Worm (Caenorhabditis elegans) whole organism, L2 larva: ENCODE measurements around the gene eif-3.K.

ENCODE experiments used
- C34F6.9 ChIP-seq: fragments of 150-350 bp; optimal IDR thresholded peaks from 2 replicates; lab custom pipeline; 2014; ENCODE audit warnings: missing biosample characterization, missing genetic modification characterization
- F13H6.1 ChIP-seq: sonication (generic microtip); optimal IDR thresholded peaks from 2 replicates; lab custom pipeline; 2016; ENCODE audit warnings: missing genetic modification characterization, missing compliant biosample characterization
- R02D3.7 ChIP-seq: fragments of 150-350 bp; optimal IDR thresholded peaks from 2 replicates; lab custom pipeline; 2014; ENCODE audit warnings: missing biosample characterization, missing genetic modification characterization
- ZK546.5 ChIP-seq: sonication (generic microtip); optimal IDR thresholded peaks from 2 replicates; lab custom pipeline; 2017; ENCODE audit warnings: missing biosample characterization, missing genetic modification characterization
- alr-1 ChIP-seq: fragments of 150-350 bp; optimal IDR thresholded peaks from 2 replicates; lab custom pipeline; 2014; ENCODE audit warnings: missing biosample characterization, missing genetic modification characterization
- aly-2 ChIP-seq: fragments of 150-350 bp; optimal IDR thresholded peaks from 2 replicates; lab custom pipeline; 2014; ENCODE audit warnings: missing biosample characterization, missing genetic modification characterization
- ama-1 ChIP-seq: fragments of 150-350 bp; optimal IDR thresholded peaks from 2 replicates; lab custom pipeline; 2018; ENCODE audit warnings: inconsistent platforms
- blmp-1 ChIP-seq: sonication (generic microtip); optimal IDR thresholded peaks from 2 replicates; lab custom pipeline; 2017; ENCODE audit warnings: missing genetic modification characterization, mild to moderate bottlenecking, missing compliant biosample characterization, antibody characterized with exemption, moderate library complexity; ENCODE audit not compliant: insufficient read depth
- ceh-16 ChIP-seq: fragments of 150-350 bp; optimal IDR thresholded peaks from 2 replicates; lab custom pipeline; 2014; ENCODE audit warnings: missing biosample characterization, missing genetic modification characterization
- ceh-82 ChIP-seq: fragments of 150-350 bp; optimal IDR thresholded peaks from 2 replicates; lab custom pipeline; 2014; ENCODE audit warnings: missing biosample characterization, missing genetic modification characterization
- crh-2 ChIP-seq: sonication (generic microtip); optimal IDR thresholded peaks from 2 replicates; lab custom pipeline; 2017; ENCODE audit warnings: missing biosample characterization, missing genetic modification characterization
- dmd-4 ChIP-seq: sonication (generic microtip); optimal IDR thresholded peaks from 2 replicates; lab custom pipeline; 2017; ENCODE audit warnings: missing biosample characterization, missing genetic modification characterization
- egl-27 ChIP-seq: sonication (generic microtip); optimal IDR thresholded peaks from 3 replicates; lab custom pipeline; 2017; ENCODE audit warnings: missing biosample characterization, missing genetic modification reagents, missing genetic modification characterization
- elt-1 ChIP-seq: fragments of 150-350 bp; optimal IDR thresholded peaks from 2 replicates; lab custom pipeline; 2014; ENCODE audit warnings: missing biosample characterization, missing genetic modification characterization
- elt-3 ChIP-seq: sonication (generic microtip); optimal IDR thresholded peaks from 2 replicates; lab custom pipeline; 2017; ENCODE audit warnings: missing biosample characterization, missing genetic modification characterization
- fos-1 ChIP-seq: fragments of 150-350 bp; optimal IDR thresholded peaks from 2 replicates; lab custom pipeline; 2014; ENCODE audit warnings: missing biosample characterization, missing genetic modification characterization
- gmeb-1 ChIP-seq: fragments of 150-350 bp; optimal IDR thresholded peaks from 2 replicates; lab custom pipeline; 2014; ENCODE audit warnings: missing biosample characterization, missing genetic modification characterization
- lin-11 ChIP-seq: fragments of 150-350 bp; sonication (generic microtip); optimal IDR thresholded peaks from 2 replicates; lab custom pipeline; 2014; ENCODE audit warnings: missing biosample characterization, missing genetic modification characterization, inconsistent platforms, mixed read lengths
- lin-13 ChIP-seq: fragments of 150-350 bp; optimal IDR thresholded peaks from 2 replicates; lab custom pipeline; 2014; ENCODE audit warnings: missing biosample characterization, missing genetic modification reagents, missing genetic modification characterization
- lin-39 ChIP-seq: fragments of 150-350 bp; optimal IDR thresholded peaks from 2 replicates; lab custom pipeline; 2014; ENCODE audit warnings: missing biosample characterization, missing genetic modification reagents, missing genetic modification characterization
- lsy-2 ChIP-seq, 2 experiments: fragments of 150-350 bp in 1 of 2; sonication (generic microtip) in 1 of 2; optimal IDR thresholded peaks; 2 replicates each; lab custom pipeline; 2014 to 2017; ENCODE audit warnings: missing biosample characterization in 2 of 2, missing genetic modification characterization in 2 of 2
- mbf-1 ChIP-seq: sonication (generic microtip); optimal IDR thresholded peaks from 2 replicates; lab custom pipeline; 2017; ENCODE audit warnings: missing biosample characterization, missing genetic modification characterization
- mdl-1 ChIP-seq, 2 experiments: fragments of 150-350 bp in 1 of 2; sonication (generic microtip) in 1 of 2; optimal IDR thresholded peaks; 2 replicates each; lab custom pipeline; 2017; ENCODE audit warnings: missing biosample characterization in 2 of 2, missing genetic modification characterization in 2 of 2
- nhr-10 ChIP-seq: sonication (generic microtip); optimal IDR thresholded peaks from 2 replicates; lab custom pipeline; 2017; ENCODE audit warnings: missing biosample characterization, missing genetic modification characterization
- nhr-12 ChIP-seq: fragments of 150-350 bp; optimal IDR thresholded peaks from 2 replicates; lab custom pipeline; 2014; ENCODE audit warnings: missing biosample characterization, missing genetic modification characterization
- nhr-129 ChIP-seq: fragments of 150-350 bp; optimal IDR thresholded peaks from 2 replicates; lab custom pipeline; 2014; ENCODE audit warnings: missing biosample characterization, missing genetic modification characterization
- nhr-21 ChIP-seq: fragments of 150-350 bp; optimal IDR thresholded peaks from 2 replicates; lab custom pipeline; 2014; ENCODE audit warnings: missing biosample characterization, missing genetic modification characterization
- nhr-25 ChIP-seq: fragments of 150-350 bp; sonication (generic microtip); optimal IDR thresholded peaks from 3 replicates; lab custom pipeline; 2014; ENCODE audit warnings: missing biosample characterization, missing genetic modification characterization
- sem-4 ChIP-seq: fragments of 150-350 bp; optimal IDR thresholded peaks from 2 replicates; lab custom pipeline; 2014; ENCODE audit warnings: missing biosample characterization, missing genetic modification reagents, missing genetic modification characterization
- skn-1 ChIP-seq: sonication (generic microtip); optimal IDR thresholded peaks from 2 replicates; lab custom pipeline; 2017; ENCODE audit warnings: missing biosample characterization, missing genetic modification characterization
- sma-3 ChIP-seq: sonication (generic microtip); optimal IDR thresholded peaks from 2 replicates; lab custom pipeline; 2016; ENCODE audit warnings: missing genetic modification reagents, missing genetic modification characterization, missing compliant biosample characterization
- snpc-4 ChIP-seq: fragments of 150-350 bp; optimal IDR thresholded peaks from 2 replicates; lab custom pipeline; 2014; ENCODE audit warnings: missing biosample characterization, missing genetic modification characterization
- unc-39 ChIP-seq: fragments of 150-350 bp; optimal IDR thresholded peaks from 2 replicates; lab custom pipeline; 2014; ENCODE audit warnings: missing biosample characterization, missing genetic modification characterization
- unc-55 ChIP-seq: fragments of 150-350 bp; sonication (generic microtip); optimal IDR thresholded peaks from 3 replicates; lab custom pipeline; 2014; ENCODE audit warnings: missing biosample characterization, missing genetic modification reagents, missing genetic modification characterization
- unc-62 ChIP-seq: fragments of 150-350 bp; optimal IDR thresholded peaks from 2 replicates; lab custom pipeline; 2014; ENCODE audit warnings: missing biosample characterization, missing genetic modification reagents, missing genetic modification characterization
- zag-1 ChIP-seq: fragments of 150-350 bp; optimal IDR thresholded peaks from 2 replicates; lab custom pipeline; 2014; ENCODE audit warnings: missing biosample characterization, missing genetic modification characterization
- ztf-1 ChIP-seq: fragments of 200-800 bp; sonication (Bioruptor generic); conservative IDR thresholded peaks from 2 replicates; pipeline ENCODE4 v1.3.6; 2022; ENCODE audit warnings: missing genetic modification characterization, missing compliant biosample characterization
- ztf-4 ChIP-seq: fragments of 150-350 bp; optimal IDR thresholded peaks from 2 replicates; lab custom pipeline; 2014; ENCODE audit warnings: missing biosample characterization, missing genetic modification characterization

eif-3.K gene

ce11 chrV:12950812-12951528, 2.8 kb upstream of the eif-3.K start, which contains the start of the genes T16G1.9 and T16G1.18 (continued):
- TF ChIP-seq alr-1 (tag; lab: Kevin White, UChicago), result no peak
- no peak for TF ChIP-seq nhr-12
- no peak for TF ChIP-seq blmp-1 (tag; lab: Kevin White, UChicago)
- TF ChIP-seq zag-1, result no peak
- peak; percentile 40 for TF ChIP-seq fos-1 (tag; lab: Kevin White, UChicago)
- TF ChIP-seq mdl-1 (tag; optimal IDR thresholded peaks at IDR 0.05; lab: Kevin White, UChicago), result no peak
- TF ChIP-seq ztf-4 (tag; lab: Kevin White, UChicago), result no peak
- TF ChIP-seq sem-4, result no peak
- TF ChIP-seq ama-1 (lab: Kevin White, UChicago), result no peak
- TF ChIP-seq ceh-16 (tag; lab: Kevin White, UChicago), result no peak
- TF ChIP-seq C34F6.9, result peak; percentile 67
- TF ChIP-seq lin-13 (GFP tag; lab: Kevin White, UChicago), result peak; percentile 9
- TF ChIP-seq nhr-10 (tag; lab: Kevin White, UChicago), result no peak
- no peak for TF ChIP-seq lin-11 (tag; lab: Kevin White, UChicago)
- peak in 1 of 2 experiments; percentile 70 for TF ChIP-seq lsy-2 (tag; optimal IDR thresholded peaks at IDR 0.05; lab: Kevin White, UChicago)
- TF ChIP-seq R02D3.7 (tag; lab: Kevin White, UChicago), result no peak
- no peak for TF ChIP-seq sma-3 (GFP tag; lab: Kevin White, UChicago)
- TF ChIP-seq nhr-21 (tag; lab: Kevin White, UChicago), result no peak
- TF ChIP-seq ceh-82 (tag; lab: Kevin White, UChicago), result no peak
- TF ChIP-seq lin-39 (tag; lab: Kevin White, UChicago), result no peak
- peak; percentile 90 for TF ChIP-seq crh-2 (tag; lab: Kevin White, UChicago)
- no peak for TF ChIP-seq elt-3 (tag; lab: Kevin White, UChicago)
- TF ChIP-seq, all 48 proteins: peak for 10

- TF ChIP-seq gmeb-1 (tag; lab: Kevin White, UChicago) (peak; percentile 23), fos-1 (tag; lab: Kevin White, UChicago) (no peak), C34F6.9 (peak; percentile 4), crh-2 (tag; lab: Kevin White, UChicago) (peak; percentile 71), nhr-129 (tag; lab: Kevin White, UChicago) (peak; percentile 40), nhr-12 (no peak), lsy-2 (tag; optimal IDR thresholded peaks at IDR 0.05; lab: Kevin White, UChicago) (peak in 1 of 2 experiments; percentile 43), unc-55 (GFP tag; lab: Kevin White, UChicago) (peak; percentile 49)
- TF ChIP-seq, all 48 proteins: peak for 6
Measured at ce11 chrV:12952287-12952686, 1.5 kb upstream of the eif-3.K start, which contains the start of gene pqn-68. TSS of gene pqn-68 (plus strand) at chrV:12952636.

- TF ChIP-seq ztf-4 (tag; lab: Kevin White, UChicago) (no peak), sma-3 (GFP tag; lab: Kevin White, UChicago) (no peak), F13H6.1 (tag; lab: Kevin White, UChicago) (no peak), mdl-1 (tag; optimal IDR thresholded peaks at IDR 0.05; lab: Kevin White, UChicago) (no peak), R02D3.7 (tag; lab: Kevin White, UChicago) (no peak), mbf-1 (no peak), egl-27 (tag; lab: Kevin White, UChicago) (no peak), unc-39 (tag; lab: Kevin White, UChicago) (no peak)
Measured at ce11 chrV:12954261-12954660, 459 bp downstream of the eif-3.K start.

- TF ChIP-seq unc-62 (no peak), nhr-21 (tag; lab: Kevin White, UChicago) (no peak), unc-39 (tag; lab: Kevin White, UChicago) (no peak), ZK546.5 (tag; lab: Kevin White, UChicago) (no peak), nhr-25 (tag; lab: Kevin White, UChicago) (peak; percentile 20), fos-1 (tag; lab: Kevin White, UChicago) (peak; percentile 35)
Measured at ce11 chrV:12961085-12961560, 7.3 kb downstream of the eif-3.K start, which contains the start of gene mpst-7. TSS of gene mpst-7 (minus strand) at chrV:12961135.

- TF ChIP-seq sem-4, result no peak
- TF ChIP-seq alr-1 (tag; lab: Kevin White, UChicago), result no peak
- TF ChIP-seq lsy-2 (tag; optimal IDR thresholded peaks at IDR 0.05; lab: Kevin White, UChicago), result peak in 1 of 2 experiments; percentile 33
- TF ChIP-seq ceh-16 (tag; lab: Kevin White, UChicago), result no peak
- TF ChIP-seq mbf-1, result no peak
- peak; percentile 96 for TF ChIP-seq nhr-129 (tag; lab: Kevin White, UChicago)
- no peak for TF ChIP-seq lin-11 (tag; lab: Kevin White, UChicago)
- no peak for TF ChIP-seq aly-2 (tag; lab: Kevin White, UChicago)
- peak; percentile 34 for TF ChIP-seq nhr-25 (tag; lab: Kevin White, UChicago)
- no peak for TF ChIP-seq elt-3 (tag; lab: Kevin White, UChicago)
- TF ChIP-seq fos-1 (tag; lab: Kevin White, UChicago), result peak; percentile 6
- no peak for TF ChIP-seq unc-62
- no peak for TF ChIP-seq snpc-4 (tag; lab: Kevin White, UChicago)
- no peak for TF ChIP-seq zag-1
- no peak for TF ChIP-seq ztf-1 (GFP tag; lab: Robert Waterston, UW)
- no peak for TF ChIP-seq gmeb-1 (tag; lab: Kevin White, UChicago)
- no peak for TF ChIP-seq unc-55 (GFP tag; lab: Kevin White, UChicago)
- TF ChIP-seq nhr-10 (tag; lab: Kevin White, UChicago), result no peak
- no peak for TF ChIP-seq elt-1 (tag; lab: Kevin White, UChicago)
- TF ChIP-seq unc-39 (tag; lab: Kevin White, UChicago), result no peak
- no peak for TF ChIP-seq dmd-4 (tag; lab: Kevin White, UChicago)
- TF ChIP-seq skn-1 (tag; lab: Kevin White, UChicago), result no peak
- TF ChIP-seq sma-3 (GFP tag; lab: Kevin White, UChicago), result no peak
- no peak for TF ChIP-seq ceh-82 (tag; lab: Kevin White, UChicago)
- TF ChIP-seq crh-2 (tag; lab: Kevin White, UChicago), result peak; percentile 3
- TF ChIP-seq egl-27 (tag; lab: Kevin White, UChicago), result no peak
Measured at ce11 chrV:12963192-12963591, 9.4 kb downstream of the eif-3.K start, which contains the start of gene hrg-9. TSS of gene hrg-9 (minus strand) at chrV:12963343.
